Worm (Caenorhabditis elegans) whole organism, L1 larva: ENCODE data around the gene fbxa-56.

Experiments used
- C04F5.9 ChIP-seq: sonication (generic microtip); optimal IDR thresholded peaks from 2 replicates; lab custom pipeline; 2016; ENCODE audit warnings: missing genetic modification characterization, missing compliant biosample characterization
- C16A3.4 ChIP-seq: fragments of 150-350 bp; optimal IDR thresholded peaks from 2 replicates; lab custom pipeline; 2014; ENCODE audit warnings: missing biosample characterization, missing genetic modification characterization
- F16B12.6 ChIP-seq: fragments of 150-350 bp; optimal IDR thresholded peaks from 2 replicates; lab custom pipeline; 2014; ENCODE audit warnings: missing biosample characterization, missing genetic modification characterization
- aha-1 ChIP-seq: fragments of 150-350 bp; optimal IDR thresholded peaks from 2 replicates; lab custom pipeline; 2014; ENCODE audit warnings: missing biosample characterization, missing genetic modification characterization
- blmp-1 ChIP-seq: fragments of 150-350 bp; optimal IDR thresholded peaks from 2 replicates; lab custom pipeline; 2014; ENCODE audit warnings: missing biosample characterization, missing genetic modification characterization
- ceh-88 ChIP-seq: fragments of 200-800 bp; sonication (Bioruptor generic); IDR thresholded peaks from 2 replicates; pipeline ENCODE4 v1.3.6; 2022; ENCODE audit warnings: missing genetic modification characterization, missing compliant biosample characterization
- ceh-90 ChIP-seq: sonication (generic microtip); optimal IDR thresholded peaks from 2 replicates; lab custom pipeline; 2016; ENCODE audit warnings: missing genetic modification characterization, missing compliant biosample characterization
- dpl-1 ChIP-seq, 3 experiments: fragments of 150-350 bp in 2 of 3; sonication (generic microtip) in 1 of 3; optimal IDR thresholded peaks; 2 replicates each; lab custom pipeline; 2014 to 2017; ENCODE audit warnings: missing biosample characterization in 3 of 3, missing genetic modification characterization in 3 of 3, missing genetic modification reagents in 3 of 3
- dsc-1 ChIP-seq: sonication (generic microtip); optimal IDR thresholded peaks from 2 replicates; lab custom pipeline; 2016; ENCODE audit warnings: mild to moderate bottlenecking, missing genetic modification characterization, missing compliant biosample characterization
- efl-1 ChIP-seq, 4 experiments: fragments of 150-350 bp; optimal IDR thresholded peaks in 3 of 4; peaks in 1 of 4; 1 replicate in 1 of 4; 2 replicates in 3 of 4; lab custom pipeline; 2014; ENCODE audit warnings: missing biosample characterization in 2 of 4, missing genetic modification characterization in 2 of 4, missing genetic modification reagents in 2 of 4
- egl-27 ChIP-seq, 2 experiments: fragments of 150-350 bp in 1 of 2; sonication (generic microtip); optimal IDR thresholded peaks; 3 replicates each; lab custom pipeline; 2017 to 2018; ENCODE audit warnings: missing biosample characterization in 2 of 2, missing genetic modification characterization in 2 of 2, missing genetic modification reagents in 2 of 2
- elt-2 ChIP-seq: sonication (generic microtip); optimal IDR thresholded peaks from 2 replicates; lab custom pipeline; 2016; ENCODE audit warnings: missing genetic modification characterization, mild to moderate bottlenecking, inconsistent platforms, missing compliant biosample characterization, missing genetic modification reagents
- fkh-4 ChIP-seq: sonication (generic microtip); optimal IDR thresholded peaks from 2 replicates; lab custom pipeline; 2016; ENCODE audit warnings: missing compliant biosample characterization, missing genetic modification characterization, borderline replicate concordance
- fos-1 ChIP-seq: fragments of 150-350 bp; optimal IDR thresholded peaks from 2 replicates; lab custom pipeline; 2014; ENCODE audit warnings: missing biosample characterization, missing genetic modification characterization
- hlh-4 ChIP-seq: sonication (generic microtip); optimal IDR thresholded peaks from 2 replicates; lab custom pipeline; 2016; ENCODE audit warnings: mild to moderate bottlenecking, missing genetic modification characterization, missing compliant biosample characterization
- irx-1 ChIP-seq: sonication (generic microtip); optimal IDR thresholded peaks from 2 replicates; lab custom pipeline; 2016; ENCODE audit warnings: missing genetic modification characterization, missing compliant biosample characterization
- lin-15B ChIP-seq: fragments of 150-350 bp; sonication (generic microtip); optimal IDR thresholded peaks from 3 replicates; lab custom pipeline; 2014; ENCODE audit warnings: missing biosample characterization, missing genetic modification characterization
- lin-35 ChIP-seq, 2 experiments: fragments of 150-350 bp; optimal IDR thresholded peaks; 2 replicates each; lab custom pipeline; 2014; ENCODE audit warnings: missing biosample characterization in 2 of 2, missing genetic modification characterization in 2 of 2, missing genetic modification reagents in 2 of 2
- lir-3 ChIP-seq: sonication (generic microtip); optimal IDR thresholded peaks from 2 replicates; lab custom pipeline; 2016; ENCODE audit warnings: mild to moderate bottlenecking, missing genetic modification characterization, moderate library complexity, missing compliant biosample characterization; ENCODE audit not compliant: poor library complexity
- nhr-19 ChIP-seq: fragments of 200-800 bp; sonication (Bioruptor generic); conservative IDR thresholded peaks from 2 replicates; pipeline ENCODE4 v1.3.6; 2022; ENCODE audit warnings: missing genetic modification characterization, missing compliant biosample characterization
- nhr-20 ChIP-seq: sonication (generic microtip); optimal IDR thresholded peaks from 2 replicates; lab custom pipeline; 2016; ENCODE audit warnings: mild to moderate bottlenecking, missing genetic modification characterization, missing compliant biosample characterization
- nhr-237 ChIP-seq: fragments of 150-350 bp; optimal IDR thresholded peaks from 2 replicates; lab custom pipeline; 2014; ENCODE audit warnings: missing biosample characterization, missing genetic modification characterization
- nhr-28 ChIP-seq: fragments of 150-350 bp; optimal IDR thresholded peaks from 2 replicates; lab custom pipeline; 2014; ENCODE audit warnings: missing biosample characterization, missing genetic modification characterization
- nhr-47 ChIP-seq: sonication (generic microtip); optimal IDR thresholded peaks from 2 replicates; lab custom pipeline; 2016; ENCODE audit warnings: mild to moderate bottlenecking, missing genetic modification characterization, moderate library complexity, missing compliant biosample characterization
- nhr-71 ChIP-seq: sonication (generic microtip); optimal IDR thresholded peaks from 2 replicates; lab custom pipeline; 2016; ENCODE audit warnings: mild to moderate bottlenecking, missing genetic modification characterization, moderate library complexity, missing compliant biosample characterization
- nhr-76 ChIP-seq: sonication (generic microtip); optimal IDR thresholded peaks from 2 replicates; lab custom pipeline; 2017; ENCODE audit warnings: missing biosample characterization, missing genetic modification characterization
- snu-23 ChIP-seq: sonication (generic microtip); optimal IDR thresholded peaks from 2 replicates; lab custom pipeline; 2016; ENCODE audit warnings: missing genetic modification characterization, missing compliant biosample characterization
- sox-4 ChIP-seq: sonication (generic microtip); optimal IDR thresholded peaks from 2 replicates; lab custom pipeline; 2016; ENCODE audit warnings: missing genetic modification characterization, missing compliant biosample characterization
- sup-37 ChIP-seq: fragments of 200-800 bp; sonication (Bioruptor generic); optimal IDR thresholded peaks from 2 replicates; lab custom pipeline; 2018; ENCODE audit warnings: mild to moderate bottlenecking, missing genetic modification characterization, missing compliant biosample characterization
- swsn-7 ChIP-seq: sonication (generic microtip); optimal IDR thresholded peaks from 2 replicates; lab custom pipeline; 2016; ENCODE audit warnings: missing genetic modification characterization, missing compliant biosample characterization
- tlp-1 ChIP-seq: fragments of 150-350 bp; optimal IDR thresholded peaks from 2 replicates; lab custom pipeline; 2014; ENCODE audit warnings: missing biosample characterization, missing genetic modification characterization
- unc-30 ChIP-seq: sonication (generic microtip); optimal IDR thresholded peaks from 2 replicates; lab custom pipeline; 2017; ENCODE audit warnings: missing biosample characterization, missing genetic modification characterization
- unc-86 ChIP-seq: sonication (generic microtip); optimal IDR thresholded peaks from 2 replicates; lab custom pipeline; 2016; ENCODE audit warnings: missing genetic modification characterization, missing compliant biosample characterization
- xbp-1 ChIP-seq: sonication (generic microtip); optimal IDR thresholded peaks from 2 replicates; lab custom pipeline; 2016; ENCODE audit warnings: missing genetic modification characterization, missing compliant biosample characterization
- zag-1 ChIP-seq: fragments of 150-350 bp; optimal IDR thresholded peaks from 2 replicates; lab custom pipeline; 2014; ENCODE audit warnings: missing biosample characterization, missing genetic modification characterization

The fbxa-56 gene

DNA sequence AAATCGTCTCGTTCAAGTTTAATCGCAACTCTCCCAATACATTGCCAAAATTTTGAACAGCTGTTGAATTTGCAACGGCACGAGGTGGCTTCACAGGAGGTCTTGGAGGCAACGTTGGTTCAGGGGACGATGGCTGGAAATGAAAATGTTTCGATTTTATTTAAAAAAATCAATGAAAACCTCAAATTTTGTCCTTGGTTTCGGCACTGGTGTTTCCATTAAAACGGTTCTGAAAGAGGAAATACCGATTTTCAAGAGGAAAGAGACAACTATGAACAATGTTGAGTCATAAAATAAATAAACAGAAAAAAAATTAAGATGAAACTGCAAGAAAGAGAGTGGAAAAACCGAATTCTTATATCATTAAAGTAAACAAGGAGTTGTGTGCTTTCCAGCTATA is 30.6 kb downstream of the fbxa-56 start, which contains the start of gene F23H11.4:
Gene F23H11.4, minus strand, starts transcription at position 229 of the 400 bp plus-strand sequence.
- no peak for TF ChIP-seq nhr-47 (tag; lab: Kevin White, UChicago)
- TF ChIP-seq efl-1 (optimal IDR thresholded peaks at IDR 0.05; lab: Kevin White, UChicago) = no peak
- peak in 1 of 2 experiments; percentile 71 for TF ChIP-seq efl-1 (GFP tag; optimal IDR thresholded peaks at IDR 0.05 in 1 of 2; lab: Kevin White, UChicago)

ce11 chrIII:901600-902250 is 36.1 kb downstream of the fbxa-56 start:
- TF ChIP-seq dpl-1 (GFP tag; optimal IDR thresholded peaks at IDR 0.05; lab: Kevin White, UChicago) (peak; percentile 61 to 81 (median 73)), nhr-20 (tag; lab: Kevin White, UChicago) (peak; percentile 6), snu-23 (peak; percentile 3), efl-1 (optimal IDR thresholded peaks at IDR 0.05; lab: Kevin White, UChicago) (peak; percentile 55 to 70), efl-1 (GFP tag; optimal IDR thresholded peaks at IDR 0.05 in 1 of 2; lab: Kevin White, UChicago) (peak; percentile 78 to 97), nhr-47 (tag; lab: Kevin White, UChicago) (peak; percentile 4), lin-35 (GFP tag; optimal IDR thresholded peaks at IDR 0.05; lab: Kevin White, UChicago) (peak; percentile 42 to 87), C16A3.4 (tag; lab: Kevin White, UChicago) (peak; percentile 15), ceh-90 (no peak), unc-30 (tag; lab: Kevin White, UChicago) (no peak), tlp-1 (tag; lab: Kevin White, UChicago) (no peak), F16B12.6 (tag; lab: Kevin White, UChicago) (no peak), lir-3 (tag; lab: Kevin White, UChicago) (no peak), sup-37 (GFP tag; lab: Kevin White, UChicago) (no peak), nhr-19 (GFP tag; lab: Robert Waterston, UW) (no peak), unc-86 (tag; lab: Kevin White, UChicago) (no peak), nhr-71 (tag; lab: Kevin White, UChicago) (peak; percentile 36), blmp-1 (tag; lab: Kevin White, UChicago) (peak; percentile 9), lin-15B (tag; lab: Kevin White, UChicago) (peak; percentile 42)
- TF ChIP-seq, all 84 proteins: peak for 10

DNA sequence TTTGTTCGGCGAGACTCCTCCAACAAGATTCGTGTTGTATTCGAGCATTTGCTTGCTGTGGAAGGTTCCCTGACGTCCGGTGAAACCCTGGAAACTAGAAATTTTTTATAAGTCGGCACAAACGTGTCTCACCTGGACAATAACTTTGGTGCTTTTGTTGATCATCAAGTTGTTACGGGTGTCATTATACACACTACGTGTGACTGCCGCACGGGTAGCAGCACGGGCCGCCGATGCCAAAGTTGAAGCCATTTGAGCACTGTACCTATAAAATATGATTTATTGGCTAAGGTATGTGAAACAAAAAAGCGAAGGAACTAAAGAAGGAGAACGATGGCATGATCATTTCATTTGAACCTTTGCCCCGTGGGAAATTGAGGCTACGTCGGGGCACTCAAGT is 36.7 kb downstream of the fbxa-56 start, which contains the start of gene sucl-2:
Gene sucl-2, minus strand, starts transcription at position 265 of the 400 bp plus-strand sequence.
- TF ChIP-seq efl-1 (optimal IDR thresholded peaks at IDR 0.05; lab: Kevin White, UChicago) (no peak), efl-1 (GFP tag; optimal IDR thresholded peaks at IDR 0.05 in 1 of 2; lab: Kevin White, UChicago) (peak in 1 of 2 experiments; percentile 90), zag-1 (tag; lab: Kevin White, UChicago) (no peak)

DNA sequence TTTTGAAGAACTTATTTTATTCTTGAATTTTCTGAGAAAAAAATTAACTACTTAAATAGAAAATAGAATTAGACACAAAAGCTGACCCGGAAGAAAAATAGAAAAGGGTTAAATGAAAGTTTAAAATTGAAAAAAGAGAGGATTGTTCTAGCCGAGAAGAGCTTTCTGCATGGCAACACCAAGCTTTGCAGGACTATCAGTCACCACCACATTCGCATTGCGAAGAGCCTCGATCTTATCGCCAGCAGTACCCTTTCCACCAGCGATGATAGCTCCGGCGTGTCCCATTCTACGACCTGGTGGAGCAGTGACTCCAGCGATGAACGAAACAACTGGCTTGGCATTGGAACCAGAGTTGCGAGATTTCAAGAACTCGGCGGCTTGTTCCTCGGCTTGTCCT is 37.7 kb downstream of the fbxa-56 start:
- TF ChIP-seq fos-1 (no peak), sox-4 (tag; lab: Kevin White, UChicago) (no peak), sup-37 (GFP tag; lab: Kevin White, UChicago) (no peak), nhr-237 (no peak), dsc-1 (tag; lab: Kevin White, UChicago) (no peak), C04F5.9 (tag; lab: Kevin White, UChicago) (no peak), nhr-28 (no peak), egl-27 (tag; optimal IDR thresholded peaks at IDR 0.05; lab: Kevin White, UChicago) (no peak), elt-2 (no peak), nhr-71 (tag; lab: Kevin White, UChicago) (no peak), irx-1 (tag; lab: Kevin White, UChicago) (no peak), aha-1 (tag; lab: Kevin White, UChicago) (no peak), swsn-7 (no peak), fkh-4 (tag; lab: Kevin White, UChicago) (no peak), dpl-1 (GFP tag; optimal IDR thresholded peaks at IDR 0.05; lab: Kevin White, UChicago) (no peak), ceh-88 (GFP tag; lab: Robert Waterston, UW) (no peak), hlh-4 (tag; lab: Kevin White, UChicago) (no peak), xbp-1 (no peak), nhr-76 (tag; lab: Kevin White, UChicago) (no peak)
